Worm (Caenorhabditis elegans) whole organism, L2 larva: ENCODE results near the gene H04D03.6.

Experiments
- C34F6.9 ChIP-seq: fragments of 150-350 bp; optimal IDR thresholded peaks from 2 replicates; lab custom pipeline; 2014; ENCODE audit warnings: missing biosample characterization, missing genetic modification characterization
- F13H6.1 ChIP-seq: sonication (generic microtip); optimal IDR thresholded peaks from 2 replicates; lab custom pipeline; 2016; ENCODE audit warnings: missing genetic modification characterization, missing compliant biosample characterization
- R02D3.7 ChIP-seq: fragments of 150-350 bp; optimal IDR thresholded peaks from 2 replicates; lab custom pipeline; 2014; ENCODE audit warnings: missing biosample characterization, missing genetic modification characterization
- Y55F3AM.14 ChIP-seq: fragments of 200-800 bp; sonication (Bioruptor generic); optimal IDR thresholded peaks from 2 replicates; lab custom pipeline; 2018; ENCODE audit warnings: mild to moderate bottlenecking, missing genetic modification characterization, missing compliant biosample characterization
- alr-1 ChIP-seq: fragments of 150-350 bp; optimal IDR thresholded peaks from 2 replicates; lab custom pipeline; 2014; ENCODE audit warnings: missing biosample characterization, missing genetic modification characterization
- aly-2 ChIP-seq: fragments of 150-350 bp; optimal IDR thresholded peaks from 2 replicates; lab custom pipeline; 2014; ENCODE audit warnings: missing biosample characterization, missing genetic modification characterization
- ama-1 ChIP-seq: fragments of 150-350 bp; optimal IDR thresholded peaks from 2 replicates; lab custom pipeline; 2018; ENCODE audit warnings: inconsistent platforms
- crh-2 ChIP-seq: sonication (generic microtip); optimal IDR thresholded peaks from 2 replicates; lab custom pipeline; 2017; ENCODE audit warnings: missing biosample characterization, missing genetic modification characterization
- elt-1 ChIP-seq: fragments of 150-350 bp; optimal IDR thresholded peaks from 2 replicates; lab custom pipeline; 2014; ENCODE audit warnings: missing biosample characterization, missing genetic modification characterization
- elt-3 ChIP-seq: sonication (generic microtip); optimal IDR thresholded peaks from 2 replicates; lab custom pipeline; 2017; ENCODE audit warnings: missing biosample characterization, missing genetic modification characterization
- fos-1 ChIP-seq: fragments of 150-350 bp; optimal IDR thresholded peaks from 2 replicates; lab custom pipeline; 2014; ENCODE audit warnings: missing biosample characterization, missing genetic modification characterization
- gmeb-1 ChIP-seq: fragments of 150-350 bp; optimal IDR thresholded peaks from 2 replicates; lab custom pipeline; 2014; ENCODE audit warnings: missing biosample characterization, missing genetic modification characterization
- lin-11 ChIP-seq: fragments of 150-350 bp; sonication (generic microtip); optimal IDR thresholded peaks from 2 replicates; lab custom pipeline; 2014; ENCODE audit warnings: missing biosample characterization, missing genetic modification characterization, inconsistent platforms, mixed read lengths
- lin-13 ChIP-seq: fragments of 150-350 bp; optimal IDR thresholded peaks from 2 replicates; lab custom pipeline; 2014; ENCODE audit warnings: missing biosample characterization, missing genetic modification reagents, missing genetic modification characterization
- lin-39 ChIP-seq: fragments of 150-350 bp; optimal IDR thresholded peaks from 2 replicates; lab custom pipeline; 2014; ENCODE audit warnings: missing biosample characterization, missing genetic modification reagents, missing genetic modification characterization
- lsy-2 ChIP-seq, 2 experiments: fragments of 150-350 bp in 1 of 2; sonication (generic microtip) in 1 of 2; optimal IDR thresholded peaks; 2 replicates each; lab custom pipeline; 2014 to 2017; ENCODE audit warnings: missing biosample characterization in 2 of 2, missing genetic modification characterization in 2 of 2
- mab-5 ChIP-seq: fragments of 150-350 bp; optimal IDR thresholded peaks from 2 replicates; lab custom pipeline; 2014; ENCODE audit warnings: missing biosample characterization, missing genetic modification characterization
- mbf-1 ChIP-seq: sonication (generic microtip); optimal IDR thresholded peaks from 2 replicates; lab custom pipeline; 2017; ENCODE audit warnings: missing biosample characterization, missing genetic modification characterization
- mdl-1 ChIP-seq, 2 experiments: fragments of 150-350 bp in 1 of 2; sonication (generic microtip) in 1 of 2; optimal IDR thresholded peaks; 2 replicates each; lab custom pipeline; 2017; ENCODE audit warnings: missing biosample characterization in 2 of 2, missing genetic modification characterization in 2 of 2
- nhr-11 ChIP-seq: fragments of 150-350 bp; optimal IDR thresholded peaks from 2 replicates; lab custom pipeline; 2014; ENCODE audit warnings: missing biosample characterization, missing genetic modification characterization
- nhr-12 ChIP-seq: fragments of 150-350 bp; optimal IDR thresholded peaks from 2 replicates; lab custom pipeline; 2014; ENCODE audit warnings: missing biosample characterization, missing genetic modification characterization
- nhr-129 ChIP-seq: fragments of 150-350 bp; optimal IDR thresholded peaks from 2 replicates; lab custom pipeline; 2014; ENCODE audit warnings: missing biosample characterization, missing genetic modification characterization
- nhr-23 ChIP-seq: fragments of 150-350 bp; optimal IDR thresholded peaks from 2 replicates; lab custom pipeline; 2014; ENCODE audit warnings: missing biosample characterization, missing genetic modification reagents, missing genetic modification characterization
- nhr-237 ChIP-seq: fragments of 150-350 bp; optimal IDR thresholded peaks from 2 replicates; lab custom pipeline; 2014; ENCODE audit warnings: missing biosample characterization, missing genetic modification characterization
- nhr-25 ChIP-seq: fragments of 150-350 bp; sonication (generic microtip); optimal IDR thresholded peaks from 3 replicates; lab custom pipeline; 2014; ENCODE audit warnings: missing biosample characterization, missing genetic modification characterization
- nhr-77 ChIP-seq: fragments of 150-350 bp; optimal IDR thresholded peaks from 2 replicates; lab custom pipeline; 2014; ENCODE audit warnings: missing biosample characterization, missing genetic modification characterization
- sem-4 ChIP-seq: fragments of 150-350 bp; optimal IDR thresholded peaks from 2 replicates; lab custom pipeline; 2014; ENCODE audit warnings: missing biosample characterization, missing genetic modification reagents, missing genetic modification characterization
- skn-1 ChIP-seq: sonication (generic microtip); optimal IDR thresholded peaks from 2 replicates; lab custom pipeline; 2017; ENCODE audit warnings: missing biosample characterization, missing genetic modification characterization
- sma-3 ChIP-seq: sonication (generic microtip); optimal IDR thresholded peaks from 2 replicates; lab custom pipeline; 2016; ENCODE audit warnings: missing genetic modification reagents, missing genetic modification characterization, missing compliant biosample characterization
- sma-9 ChIP-seq, 2 experiments: fragments of 150-350 bp in 1 of 2; sonication (generic microtip) in 1 of 2; optimal IDR thresholded peaks; 2 replicates each; lab custom pipeline; 2014 to 2016; ENCODE audit warnings: missing genetic modification characterization in 2 of 2, mild to moderate bottlenecking in 1 of 2, missing biosample characterization in 1 of 2, missing compliant biosample characterization in 1 of 2, missing genetic modification reagents in 1 of 2, moderate library complexity in 1 of 2
- unc-39 ChIP-seq: fragments of 150-350 bp; optimal IDR thresholded peaks from 2 replicates; lab custom pipeline; 2014; ENCODE audit warnings: missing biosample characterization, missing genetic modification characterization
- unc-55 ChIP-seq: fragments of 150-350 bp; sonication (generic microtip); optimal IDR thresholded peaks from 3 replicates; lab custom pipeline; 2014; ENCODE audit warnings: missing biosample characterization, missing genetic modification reagents, missing genetic modification characterization
- unc-62 ChIP-seq: fragments of 150-350 bp; optimal IDR thresholded peaks from 2 replicates; lab custom pipeline; 2014; ENCODE audit warnings: missing biosample characterization, missing genetic modification reagents, missing genetic modification characterization
- zag-1 ChIP-seq: fragments of 150-350 bp; optimal IDR thresholded peaks from 2 replicates; lab custom pipeline; 2014; ENCODE audit warnings: missing biosample characterization, missing genetic modification characterization
- ztf-11 ChIP-seq: sonication (generic microtip); optimal IDR thresholded peaks from 2 replicates; lab custom pipeline; 2017; ENCODE audit warnings: missing biosample characterization, missing genetic modification characterization
- ztf-4 ChIP-seq: fragments of 150-350 bp; optimal IDR thresholded peaks from 2 replicates; lab custom pipeline; 2014; ENCODE audit warnings: missing biosample characterization, missing genetic modification characterization

H04D03.6 gene

DNA sequence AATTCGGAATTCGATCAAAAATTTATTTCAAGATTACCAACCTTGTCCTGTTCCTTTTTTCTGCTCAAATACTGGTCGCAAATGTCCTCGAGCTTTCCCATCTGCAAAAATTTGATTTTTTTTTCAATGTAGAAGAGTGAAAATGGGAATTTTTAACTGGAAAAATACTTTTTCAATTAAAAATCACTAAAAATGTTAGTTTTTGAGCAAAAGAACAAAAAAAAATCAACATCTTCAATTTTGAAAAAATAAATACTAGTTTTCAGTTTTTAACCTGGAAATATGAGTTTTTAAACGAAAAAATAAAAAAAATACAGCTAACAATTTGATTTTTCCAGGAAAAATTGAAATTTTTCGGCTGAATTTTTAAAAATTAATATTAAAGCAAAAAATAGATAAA is 10.8 kb downstream of the H04D03.6 start, which contains the start of gene prp-3:
TSS of gene prp-3 (minus strand) at position 101 of the 400 bp plus-strand sequence.
- no peak for TF ChIP-seq R02D3.7
- TF ChIP-seq C34F6.9 (tag; lab: Kevin White, UChicago), result no peak
- TF ChIP-seq unc-39 (tag; lab: Kevin White, UChicago), result no peak
- TF ChIP-seq lin-39 (tag; lab: Kevin White, UChicago), result no peak
- no peak for TF ChIP-seq sma-3 (GFP tag; lab: Kevin White, UChicago)
- no peak for TF ChIP-seq lin-13
- no peak for TF ChIP-seq unc-62 (GFP tag; lab: Kevin White, UChicago)
- no peak for TF ChIP-seq fos-1 (tag; lab: Kevin White, UChicago)
- TF ChIP-seq mab-5 (tag; lab: Kevin White, UChicago), result no peak
- TF ChIP-seq unc-55, result no peak
- TF ChIP-seq nhr-11 (tag; lab: Kevin White, UChicago), result no peak
- no peak for TF ChIP-seq mbf-1 (tag; lab: Kevin White, UChicago)

DNA sequence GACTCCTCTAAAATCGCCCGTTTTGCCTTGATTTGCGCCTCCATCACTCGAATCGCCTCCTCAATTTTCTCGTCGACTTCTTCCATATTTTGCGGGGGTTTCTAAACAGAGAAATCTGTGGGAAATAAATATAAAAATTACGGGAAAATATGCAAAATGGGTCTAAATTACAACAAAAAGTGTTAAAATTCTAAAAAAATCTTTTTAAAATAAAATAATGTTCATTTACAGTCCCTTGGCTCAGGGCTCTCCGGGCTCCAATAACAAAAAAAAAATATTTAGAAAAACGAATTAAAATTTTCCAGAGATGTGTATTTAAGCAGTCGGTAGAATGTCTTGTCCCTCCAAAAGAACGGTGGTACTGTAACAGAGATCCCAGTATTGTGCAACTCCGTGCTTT is 14.8 kb downstream of the H04D03.6 start, which contains the start of gene M03C11.6:
TSS of gene M03C11.6 (minus strand) at position 101 of the 400 bp plus-strand sequence.
- TF ChIP-seq gmeb-1 (tag; lab: Kevin White, UChicago), result no peak
- TF ChIP-seq nhr-23, result no peak
- no peak for TF ChIP-seq nhr-11 (tag; lab: Kevin White, UChicago)
- TF ChIP-seq ztf-4 (tag; lab: Kevin White, UChicago), result no peak
- no peak for TF ChIP-seq unc-55
- TF ChIP-seq sma-3 (GFP tag; lab: Kevin White, UChicago), result no peak
- TF ChIP-seq nhr-237 (tag; lab: Kevin White, UChicago), result no peak
- no peak for TF ChIP-seq nhr-12 (tag; lab: Kevin White, UChicago)
- TF ChIP-seq alr-1 (tag; lab: Kevin White, UChicago), result no peak
- no peak for TF ChIP-seq zag-1 (tag; lab: Kevin White, UChicago)
- no peak for TF ChIP-seq sma-9 (GFP tag; optimal IDR thresholded peaks at IDR 0.05; lab: Kevin White, UChicago)
- TF ChIP-seq sma-9 (tag; optimal IDR thresholded peaks at IDR 0.05; lab: Kevin White, UChicago), result no peak
- TF ChIP-seq R02D3.7, result no peak
- no peak for TF ChIP-seq mab-5 (tag; lab: Kevin White, UChicago)
- TF ChIP-seq elt-1 (tag; lab: Kevin White, UChicago), result no peak

DNA sequence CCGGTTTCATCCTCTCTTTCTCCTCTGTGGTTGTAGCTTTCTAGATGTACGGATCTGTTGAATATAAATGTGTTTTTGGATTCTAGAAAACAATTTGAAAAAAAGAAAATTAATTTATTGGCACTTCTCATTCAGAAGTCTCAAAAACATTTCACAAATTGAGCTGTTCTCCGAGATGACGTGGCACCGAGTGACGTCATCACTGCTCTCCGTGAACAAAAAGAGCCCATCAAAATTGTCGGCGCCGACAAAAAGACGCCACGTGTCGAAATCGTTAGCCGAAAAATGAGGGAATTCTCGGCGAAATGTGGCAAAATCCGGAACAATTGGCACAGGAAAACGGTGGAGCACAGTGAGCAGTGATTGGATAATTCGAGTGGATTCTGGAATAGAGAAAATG is 17.0 kb downstream of the H04D03.6 start:
- no peak for TF ChIP-seq zag-1 (tag; lab: Kevin White, UChicago)
- TF ChIP-seq crh-2 (tag; lab: Kevin White, UChicago), result no peak
- no peak for TF ChIP-seq lsy-2 (tag; optimal IDR thresholded peaks at IDR 0.05; lab: Kevin White, UChicago)
- no peak for TF ChIP-seq alr-1 (tag; lab: Kevin White, UChicago)
- TF ChIP-seq F13H6.1 (tag; lab: Kevin White, UChicago), result no peak
- no peak for TF ChIP-seq fos-1 (tag; lab: Kevin White, UChicago)
- TF ChIP-seq ama-1, result no peak
- TF ChIP-seq ztf-11 (tag; lab: Kevin White, UChicago), result no peak
- no peak for TF ChIP-seq mdl-1 (tag; optimal IDR thresholded peaks at IDR 0.05; lab: Kevin White, UChicago)
- no peak for TF ChIP-seq nhr-237 (tag; lab: Kevin White, UChicago)

DNA sequence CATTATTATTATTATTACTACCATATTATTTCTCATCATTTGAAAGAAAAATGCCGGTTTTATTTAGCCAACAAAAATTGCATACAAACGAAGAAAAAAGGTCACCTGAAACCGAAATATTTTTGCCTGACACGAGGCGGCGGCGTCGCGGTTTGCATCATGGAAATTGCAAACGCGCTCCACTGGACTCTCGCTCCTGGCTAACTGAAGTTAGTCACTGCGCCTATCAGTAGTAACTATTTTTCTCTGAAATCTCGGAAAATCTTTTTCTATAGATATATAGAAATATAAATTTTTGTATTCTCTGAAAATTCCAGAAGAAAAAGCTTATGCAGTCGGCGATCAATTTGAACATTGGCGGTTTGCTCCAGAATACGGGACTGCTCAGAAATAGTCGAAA is 22.9 kb downstream of the H04D03.6 start, which contains the start of gene ymel-1:
TSS of gene ymel-1 (plus strand) at position 318 of the 400 bp plus-strand sequence.
- TF ChIP-seq nhr-25 (tag; lab: Kevin White, UChicago) (peak; percentile 37), sem-4 (tag; lab: Kevin White, UChicago) (no peak), gmeb-1 (tag; lab: Kevin White, UChicago) (peak; percentile 58), lin-39 (tag; lab: Kevin White, UChicago) (no peak), nhr-77 (tag; lab: Kevin White, UChicago) (peak; percentile 11), lin-11 (tag; lab: Kevin White, UChicago) (peak; percentile 20), nhr-12 (tag; lab: Kevin White, UChicago) (no peak), ztf-4 (tag; lab: Kevin White, UChicago) (no peak), nhr-129 (peak; percentile 74), zag-1 (tag; lab: Kevin White, UChicago) (no peak), unc-62 (GFP tag; lab: Kevin White, UChicago) (no peak), ztf-11 (tag; lab: Kevin White, UChicago) (no peak), Y55F3AM.14 (GFP tag; lab: Kevin White, UChicago) (peak; percentile 30), skn-1 (tag; lab: Kevin White, UChicago) (no peak), lsy-2 (tag; optimal IDR thresholded peaks at IDR 0.05; lab: Kevin White, UChicago) (peak in 1 of 2 experiments; percentile 44), unc-55 (peak; percentile 36), aly-2 (tag; lab: Kevin White, UChicago) (no peak), lin-13 (no peak), F13H6.1 (tag; lab: Kevin White, UChicago) (no peak), mdl-1 (tag; optimal IDR thresholded peaks at IDR 0.05; lab: Kevin White, UChicago) (no peak), fos-1 (tag; lab: Kevin White, UChicago) (peak; percentile 51), alr-1 (tag; lab: Kevin White, UChicago) (no peak), elt-3 (tag; lab: Kevin White, UChicago) (no peak)
